Fruit fly (Drosophila melanogaster) whole organism, embryonic: ENCODE measurements around the gene frma.

Experiments used
- Abd-B ChIP-seq: fragments of 200-800 bp; sonication (Bioruptor generic); optimal IDR thresholded peaks from 2 replicates; lab custom pipeline; 2018; ENCODE audit warnings: missing biosample characterization, mild to moderate bottlenecking, missing genetic modification characterization, moderate library complexity
- CG10431 ChIP-seq: fragments of 200-800 bp; sonication (Bioruptor generic); optimal IDR thresholded peaks from 3 replicates; lab custom pipeline; 2018; ENCODE audit warnings: missing biosample characterization, mild to moderate bottlenecking, missing genetic modification characterization
- CG1233 ChIP-seq: fragments of 200-800 bp; sonication (Bioruptor generic); optimal IDR thresholded peaks from 4 replicates; lab custom pipeline; 2018; ENCODE audit warnings: missing biosample characterization, mild to moderate bottlenecking, missing genetic modification characterization
- CG16813 ChIP-seq: fragments of 200-800 bp; sonication (Bioruptor generic); IDR thresholded peaks from 3 replicates; pipeline ENCODE4 v1.3.6; 2022; ENCODE audit warnings: missing biosample characterization, missing genetic modification characterization; ENCODE audit not compliant: partially characterized antibody
- CG17568 ChIP-seq: fragments of 200-800 bp; sonication (Bioruptor generic); optimal IDR thresholded peaks from 2 replicates; lab custom pipeline; 2018; ENCODE audit warnings: missing biosample characterization, mild to moderate bottlenecking, missing genetic modification characterization, moderate library complexity
- CG17612 ChIP-seq: fragments of 200-800 bp; sonication (Bioruptor generic); IDR thresholded peaks from 2 replicates; pipeline ENCODE4 v1.3.6; 2022; ENCODE audit warnings: missing biosample characterization, missing genetic modification characterization
- CG1792 ChIP-seq: fragments of 200-800 bp; sonication (Bioruptor generic); optimal IDR thresholded peaks from 2 replicates; lab custom pipeline; 2016; ENCODE audit warnings: missing biosample characterization, missing genetic modification characterization
- CG18262 ChIP-seq: fragments of 200-800 bp; optimal IDR thresholded peaks from 3 replicates; lab custom pipeline; 2019; ENCODE audit warnings: missing biosample characterization, mild to moderate bottlenecking, missing genetic modification characterization, moderate library complexity
- CG30020 ChIP-seq: fragments of 200-800 bp; optimal IDR thresholded peaks from 2 replicates; lab custom pipeline; 2019; ENCODE audit warnings: missing biosample characterization, mild to moderate bottlenecking, missing genetic modification characterization, moderate library complexity
- CG31365 ChIP-seq: fragments of 200-800 bp; sonication (Bioruptor generic); optimal IDR thresholded peaks from 2 replicates; lab custom pipeline; 2018; ENCODE audit warnings: missing biosample characterization, mild to moderate bottlenecking, missing genetic modification characterization
- CG4328 ChIP-seq: fragments of 200-800 bp; sonication (Bioruptor generic); optimal IDR thresholded peaks from 3 replicates; lab custom pipeline; 2017; ENCODE audit warnings: missing biosample characterization, missing genetic modification reagents, missing genetic modification characterization
- CG4424 ChIP-seq: fragments of 200-800 bp; sonication (Bioruptor generic); optimal IDR thresholded peaks from 3 replicates; lab custom pipeline; 2016; ENCODE audit warnings: missing biosample characterization, missing genetic modification characterization
- CG4820 ChIP-seq: fragments of 200-800 bp; sonication (Bioruptor generic); optimal IDR thresholded peaks from 3 replicates; lab custom pipeline; 2016; ENCODE audit warnings: missing biosample characterization, missing genetic modification characterization
- CG6175 ChIP-seq: fragments of 200-800 bp; sonication (Bioruptor generic); IDR thresholded peaks from 3 replicates; pipeline ENCODE4 v1.3.6; 2022; ENCODE audit warnings: missing biosample characterization, missing genetic modification characterization
- CG6689 ChIP-seq: fragments of 200-800 bp; sonication (Bioruptor generic); IDR thresholded peaks from 2 replicates; pipeline ENCODE4 v1.3.6; 2022; ENCODE audit warnings: missing biosample characterization, missing genetic modification characterization
- CG6765 ChIP-seq: fragments of 200-800 bp; sonication (Bioruptor generic); optimal IDR thresholded peaks from 3 replicates; lab custom pipeline; 2017; ENCODE audit warnings: missing biosample characterization, mild to moderate bottlenecking, missing genetic modification characterization
- CG6813 ChIP-seq: fragments of 200-800 bp; sonication (Bioruptor generic); optimal IDR thresholded peaks from 2 replicates; lab custom pipeline; 2017; ENCODE audit warnings: missing biosample characterization, missing genetic modification characterization, mild to moderate bottlenecking, moderate library complexity, missing genetic modification reagents
- CG8290 ChIP-seq, 3 experiments: fragments of 200-800 bp; sonication (Bioruptor generic); optimal IDR thresholded peaks; 2 replicates each; lab custom pipeline; 2016 to 2019; ENCODE audit warnings: missing biosample characterization in 3 of 3, missing genetic modification characterization in 3 of 3, mild to moderate bottlenecking in 2 of 3, moderate library complexity in 1 of 3
- Drgx ChIP-seq: fragments of 200-800 bp; sonication (Bioruptor generic); IDR thresholded peaks from 2 replicates; pipeline ENCODE4 v1.3.6; 2022; ENCODE audit warnings: missing biosample characterization, missing genetic modification characterization
- E2f2 ChIP-seq: fragments of 200-800 bp; sonication (Bioruptor generic); IDR thresholded peaks from 2 replicates; pipeline ENCODE4 v1.3.6; 2022; ENCODE audit warnings: missing biosample characterization, missing genetic modification characterization
- Hr51 ChIP-seq, 2 experiments: fragments of 200-800 bp; sonication (Bioruptor generic); optimal IDR thresholded peaks; 2 replicates in 1 of 2; 3 replicates in 1 of 2; lab custom pipeline; 2016 to 2018; ENCODE audit warnings: missing biosample characterization in 2 of 2, missing genetic modification characterization in 2 of 2, mild to moderate bottlenecking in 1 of 2, moderate library complexity in 1 of 2
- Hr78 ChIP-seq, 2 experiments: fragments of 200-800 bp in 1 of 2; fragments of >200 bp in 1 of 2; sonication (Bioruptor generic) in 1 of 2; optimal IDR thresholded peaks; 2 replicates each; lab custom pipeline; 2017 to 2019; ENCODE audit warnings: missing biosample characterization in 2 of 2, missing genetic modification characterization in 2 of 2, mild to moderate bottlenecking in 1 of 2, moderate library complexity in 1 of 2
- Lpt ChIP-seq: fragments of >200 bp; optimal IDR thresholded peaks from 2 replicates; lab custom pipeline; 2018; ENCODE audit warnings: missing biosample characterization, missing genetic modification characterization
- Meics ChIP-seq: fragments of 200-800 bp; sonication (Bioruptor generic); optimal IDR thresholded peaks from 2 replicates; lab custom pipeline; 2017; ENCODE audit warnings: missing biosample characterization, mild to moderate bottlenecking, missing genetic modification characterization
- NC2β ChIP-seq: fragments of 200-800 bp; sonication (Bioruptor generic); optimal IDR thresholded peaks from 2 replicates; lab custom pipeline; 2016; ENCODE audit warnings: missing biosample characterization, missing genetic modification characterization
- Neu2 ChIP-seq: fragments of 200-800 bp; sonication (Bioruptor generic); optimal IDR thresholded peaks from 3 replicates; lab custom pipeline; 2016; ENCODE audit warnings: missing biosample characterization, missing genetic modification characterization, borderline replicate concordance
- Sin3A ChIP-seq: fragments of >200 bp; optimal IDR thresholded peaks from 2 replicates; lab custom pipeline; 2018
- Ssrp ChIP-seq: fragments of 200-800 bp; sonication (Bioruptor generic); optimal IDR thresholded peaks from 2 replicates; lab custom pipeline; 2018; ENCODE audit warnings: missing biosample characterization, mild to moderate bottlenecking, missing genetic modification characterization, moderate library complexity
- Xbp1 ChIP-seq: fragments of 200-800 bp; sonication (Bioruptor generic); optimal IDR thresholded peaks from 3 replicates; lab custom pipeline; 2016; ENCODE audit warnings: missing biosample characterization, mild to moderate bottlenecking, missing genetic modification characterization
- YL-1 ChIP-seq: fragments of 200-800 bp; sonication (Bioruptor generic); optimal IDR thresholded peaks from 3 replicates; lab custom pipeline; 2017; ENCODE audit warnings: missing biosample characterization, mild to moderate bottlenecking, missing genetic modification characterization
- bbx ChIP-seq: fragments of 200-800 bp; sonication (Bioruptor generic); IDR thresholded peaks from 2 replicates; pipeline ENCODE4 v1.3.6; 2022; ENCODE audit warnings: missing biosample characterization, missing genetic modification characterization; ENCODE audit not compliant: partially characterized antibody
- bowl ChIP-seq: fragments of 200-800 bp; sonication (Bioruptor generic); IDR thresholded peaks from 2 replicates; pipeline ENCODE4 v1.3.6; 2022; ENCODE audit warnings: missing biosample characterization, missing genetic modification characterization
- bsh ChIP-seq, 2 experiments: fragments of 200-800 bp; sonication (Bioruptor generic); optimal IDR thresholded peaks; 2 replicates each; lab custom pipeline; 2017 to 2018; ENCODE audit warnings: mild to moderate bottlenecking in 2 of 2, missing biosample characterization in 2 of 2, missing genetic modification characterization in 2 of 2, moderate library complexity in 1 of 2
- btn ChIP-seq: fragments of 200-800 bp; sonication (Bioruptor generic); optimal IDR thresholded peaks from 2 replicates; lab custom pipeline; 2016; ENCODE audit warnings: missing biosample characterization, missing genetic modification characterization
- chif ChIP-seq, 2 experiments: fragments of 200-800 bp; sonication (Bioruptor generic); optimal IDR thresholded peaks; 3 replicates each; lab custom pipeline; 2016; ENCODE audit warnings: missing biosample characterization in 2 of 2, missing genetic modification characterization in 2 of 2
- croc ChIP-seq: fragments of 200-800 bp; sonication (Bioruptor generic); conservative IDR thresholded peaks from 3 replicates; pipeline ENCODE4 v1.3.6; 2022; ENCODE audit warnings: missing biosample characterization, missing genetic modification characterization
- dmrt99B ChIP-seq: fragments of 200-800 bp; sonication (Bioruptor generic); optimal IDR thresholded peaks from 2 replicates; lab custom pipeline; 2018; ENCODE audit warnings: missing biosample characterization, mild to moderate bottlenecking, missing genetic modification characterization, moderate library complexity
- gcm ChIP-seq: fragments of 200-800 bp; sonication (Bioruptor generic); optimal IDR thresholded peaks from 2 replicates; lab custom pipeline; 2019; ENCODE audit warnings: missing biosample characterization, mild to moderate bottlenecking, missing genetic modification characterization, moderate library complexity
- kay ChIP-seq: fragments of 200-800 bp; sonication (Bioruptor generic); optimal IDR thresholded peaks from 2 replicates; lab custom pipeline; 2016; ENCODE audit warnings: missing biosample characterization, missing genetic modification characterization
- nerfin-1 ChIP-seq: fragments of 200-800 bp; sonication (Bioruptor generic); optimal IDR thresholded peaks from 3 replicates; lab custom pipeline; 2019; ENCODE audit warnings: missing biosample characterization, mild to moderate bottlenecking, missing genetic modification characterization, moderate library complexity
- otp ChIP-seq: fragments of 200-800 bp; sonication (Bioruptor generic); IDR thresholded peaks from 3 replicates; pipeline ENCODE4, ENCODE4 v1.3.6; 2022; ENCODE audit warnings: missing biosample characterization, missing genetic modification characterization
- phol ChIP-seq: fragments of 200-800 bp; sonication (Bioruptor generic); optimal IDR thresholded peaks from 3 replicates; lab custom pipeline; 2018; ENCODE audit warnings: missing biosample characterization, mild to moderate bottlenecking, missing genetic modification characterization, moderate library complexity
- row ChIP-seq: fragments of 200-800 bp; sonication (Bioruptor generic); IDR thresholded peaks from 3 replicates; pipeline ENCODE4 v1.3.6; 2022; ENCODE audit warnings: missing biosample characterization, missing genetic modification characterization
- run ChIP-seq: fragments of 200-800 bp; sonication (Bioruptor generic); optimal IDR thresholded peaks from 3 replicates; lab custom pipeline; 2018; ENCODE audit warnings: missing biosample characterization, mild to moderate bottlenecking, missing genetic modification characterization
- slou ChIP-seq: fragments of 200-800 bp; sonication (Bioruptor generic); optimal IDR thresholded peaks from 3 replicates; lab custom pipeline; 2016; ENCODE audit warnings: missing biosample characterization, missing genetic modification characterization
- zf30C ChIP-seq: fragments of 200-800 bp; sonication (Bioruptor generic); optimal IDR thresholded peaks from 3 replicates; lab custom pipeline; 2018; ENCODE audit warnings: missing biosample characterization, mild to moderate bottlenecking, missing genetic modification characterization

frma gene

DNA sequence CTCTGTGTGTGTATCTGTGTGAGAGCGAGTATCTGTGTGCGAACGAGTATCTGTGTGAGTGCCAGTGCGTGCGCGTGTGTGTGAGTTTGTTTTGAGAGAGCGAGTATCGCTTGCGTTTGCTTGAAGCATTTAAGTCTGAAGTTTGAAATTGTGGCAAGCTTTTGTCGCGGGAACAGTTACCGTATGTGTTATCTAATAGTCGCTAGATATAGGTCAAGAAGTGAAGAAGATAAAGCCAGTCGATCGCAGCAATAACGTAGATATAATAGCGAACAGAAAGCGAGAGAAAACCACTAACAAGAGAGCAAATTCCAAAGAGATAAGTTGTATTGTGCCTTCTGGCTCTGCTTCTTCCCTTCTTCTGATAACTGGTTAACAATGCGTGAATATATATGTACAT, 22.3 kb upstream of the frma start (continued):
- TF ChIP-seq YL-1 (GFP tag; lab: Kevin White, UChicago), result no peak
- no peak for TF ChIP-seq Sin3A (lab: Kevin White, UChicago)
- TF ChIP-seq bbx (GFP tag; lab: Robert Waterston, UW), result no peak
- TF ChIP-seq otp (GFP tag; lab: Robert Waterston, UW), result no peak
- no peak for TF ChIP-seq Hr78 (GFP tag; optimal IDR thresholded peaks at IDR 0.05; lab: Kevin White, UChicago)
- TF ChIP-seq Hr51 (GFP tag; optimal IDR thresholded peaks at IDR 0.05; lab: Kevin White, UChicago), result no peak
- TF ChIP-seq CG6175 (GFP tag; lab: Robert Waterston, UW), result peak; percentile 76; the same call in 2 of the 3 replicates

DNA sequence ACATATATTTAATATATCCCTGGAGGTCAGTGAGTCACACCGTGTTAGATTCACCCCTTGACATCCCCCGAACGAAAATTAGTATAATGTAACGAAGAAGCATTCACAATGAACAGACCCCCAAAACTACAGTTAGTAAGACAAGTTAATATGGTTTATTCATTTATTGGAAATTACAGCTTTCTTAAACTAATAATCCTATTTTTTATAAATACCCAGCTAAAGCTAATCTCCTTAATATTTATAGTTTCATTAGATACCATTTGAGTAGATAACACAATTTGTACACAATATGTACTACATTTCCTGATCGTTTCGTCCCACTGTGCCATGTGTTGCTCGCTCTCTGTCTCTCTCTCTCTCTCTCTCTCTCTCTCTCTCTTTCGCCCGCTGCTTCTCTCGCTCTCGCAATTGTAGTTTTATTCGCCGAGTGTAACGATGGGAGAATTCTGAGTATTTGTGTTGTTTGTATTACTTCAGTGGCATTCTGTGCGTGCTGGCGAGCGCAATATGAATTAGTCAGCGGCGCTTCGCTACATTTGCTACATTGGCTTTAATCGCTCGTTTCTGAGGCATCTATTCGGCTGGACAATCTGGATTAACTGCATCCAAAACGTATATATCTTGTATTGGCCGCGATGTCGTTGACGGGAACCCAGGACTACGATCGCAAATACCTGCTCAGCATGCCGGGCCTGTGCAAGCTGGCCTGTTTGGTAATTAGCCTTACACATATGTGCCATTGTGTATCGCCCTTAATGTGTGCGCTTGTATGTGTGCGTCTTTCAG, 21.1 kb upstream of the frma start:
- TF ChIP-seq CG6689 (GFP tag; lab: Robert Waterston, UW) (0 out of 2 replicates have a peak, but pooled peaks have one; percentile 27), Lpt (GFP tag; lab: Kevin White, UChicago) (no peak), row (peak; percentile 77; the same call in 2 of the 3 replicates), Ssrp (tag; lab: Kevin White, UChicago) (peak; percentile 14), gcm (GFP tag; lab: Kevin White, UChicago) (peak; percentile 54), zf30C (GFP tag; lab: Kevin White, UChicago) (peak; percentile 21), croc (no peak), slou (GFP tag; lab: Kevin White, UChicago) (no peak), CG30020 (tag; lab: Kevin White, UChicago) (no peak), run (tag; lab: Kevin White, UChicago) (peak; percentile 7), CG4328 (no peak), CG31365 (tag; lab: Kevin White, UChicago) (no peak), CG8290 (GFP tag; optimal IDR thresholded peaks at IDR 0.05; lab: Kevin White, UChicago) (peak; percentile 9), CG8290 (tag; optimal IDR thresholded peaks at IDR 0.05; lab: Kevin White, UChicago) (peak in 1 of 2 experiments; percentile 21), nerfin-1 (tag; lab: Kevin White, UChicago) (peak; percentile 26), Abd-B (GFP tag; lab: Kevin White, UChicago) (no peak), NC2β (peak; percentile 7), CG6765 (GFP tag; lab: Kevin White, UChicago) (no peak), chif (GFP tag; optimal IDR thresholded peaks at IDR 0.05; lab: Kevin White, UChicago) (no peak), Neu2 (GFP tag; lab: Kevin White, UChicago) (no peak), CG4424 (peak; percentile 54), CG16813 (no peak), CG1792 (no peak), CG10431 (GFP tag; lab: Kevin White, UChicago) (peak; percentile 4), phol (tag; lab: Kevin White, UChicago) (peak; percentile 35), kay (peak; percentile 72), bsh (GFP tag; optimal IDR thresholded peaks at IDR 0.05; lab: Kevin White, UChicago) (peak in 1 of 2 experiments; percentile 18), CG17612 (GFP tag; lab: Robert Waterston, UW) (no peak), CG17568 (GFP tag; lab: Kevin White, UChicago) (peak; percentile 29), bowl (GFP tag; lab: Robert Waterston, UW) (no peak), E2f2 (GFP tag; lab: Robert Waterston, UW) (no peak; the same call in 1 of the 2 replicates), Drgx (GFP tag; lab: Robert Waterston, UW) (no peak; the same call in 1 of the 2 replicates), CG4820 (GFP tag; lab: Kevin White, UChicago) (no peak), btn (peak; percentile 32), dmrt99B (peak; percentile 70), CG18262 (tag; lab: Kevin White, UChicago) (peak; percentile 65), CG1233 (GFP tag; lab: Kevin White, UChicago) (peak; percentile 17), Meics (GFP tag; lab: Kevin White, UChicago) (peak; percentile 50), Xbp1 (GFP tag; lab: Kevin White, UChicago) (peak; percentile 16), CG6813 (peak; percentile 45)
